Fruit fly (Drosophila melanogaster): Measurements from ENCODE around the gene Coq8.

DNA sequence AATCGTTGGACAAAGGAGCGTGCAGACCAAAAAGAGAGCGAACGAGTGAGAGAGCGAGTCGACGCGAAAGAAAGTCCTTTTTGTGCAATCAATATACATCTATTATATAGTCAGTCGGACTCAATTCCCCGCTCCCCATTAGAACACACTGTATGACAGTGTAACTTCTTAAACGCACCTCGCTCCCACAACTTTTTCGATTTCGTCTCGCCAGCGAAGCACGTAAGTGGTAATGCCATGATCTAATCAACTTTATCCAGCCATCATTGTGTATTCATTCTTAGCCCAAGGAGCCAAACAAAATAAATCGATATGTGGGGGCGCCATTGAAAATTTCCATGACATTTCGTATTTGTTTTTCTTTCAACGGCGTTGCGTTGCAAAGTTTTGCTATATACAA, 38.1 kb upstream of the Coq8 start:
- no peak for TF ChIP-seq psq (optimal IDR thresholded peaks at IDR 0.05)
- no peak for TF ChIP-seq pan (optimal IDR thresholded peaks at IDR 0.05)
- no peak for TF ChIP-seq usp (GFP tag; optimal IDR thresholded peaks at IDR 0.05)
- TF ChIP-seq EcR (GFP tag; optimal IDR thresholded peaks at IDR 0.05), result no peak

Measured in whole organism.